Fruit fly (Drosophila melanogaster): ENCODE data around the gene CG5149.
A peak's percentile ranks its signal among the peaks of the same experiment; 100 is the strongest.

Gene CG5149

DNA sequence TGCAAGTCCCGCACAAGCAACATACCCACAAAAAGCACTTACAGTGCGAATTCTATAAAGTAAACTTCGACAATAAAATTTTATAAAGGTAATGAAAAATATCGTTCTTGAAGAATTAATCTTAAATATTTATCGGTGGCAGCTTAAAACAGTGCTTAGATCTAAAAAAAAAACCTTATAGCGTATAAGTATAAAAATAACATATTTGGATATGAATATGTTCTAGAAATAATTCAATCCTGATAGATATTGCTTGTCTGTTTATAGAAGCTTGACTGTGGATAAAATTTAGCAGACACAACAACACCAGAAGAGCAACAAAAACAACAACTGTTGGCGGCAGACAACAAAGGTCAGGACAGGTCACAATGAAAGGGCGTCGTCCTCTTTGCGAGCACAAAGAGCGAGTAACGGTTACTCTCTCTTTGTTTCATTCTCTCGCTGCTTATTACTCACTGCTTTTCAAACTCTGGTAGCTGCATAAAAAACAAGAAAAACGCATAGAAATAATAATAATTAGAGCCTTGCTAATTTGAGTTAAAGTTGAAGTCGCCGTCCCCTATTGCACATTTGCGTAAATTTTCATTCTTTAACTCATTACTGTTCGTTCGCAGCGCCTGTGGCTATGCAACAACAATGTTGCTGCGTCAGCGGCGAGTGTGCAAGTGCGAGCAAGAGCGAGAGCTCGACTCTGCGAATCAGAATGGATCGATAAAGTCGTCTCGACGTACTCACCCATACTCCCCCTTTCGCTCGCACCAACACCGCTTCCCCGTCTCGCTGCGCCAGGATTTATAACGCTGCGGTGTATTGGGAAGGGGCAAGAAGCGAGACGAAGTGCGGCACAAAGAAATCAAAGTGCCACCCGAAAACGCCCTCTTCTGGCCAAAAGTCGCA lies 31.6 kb upstream of the CG5149 start (continued):
- TF ChIP-seq CG13624 (GFP tag; optimal IDR thresholded peaks at IDR 0.05) (no peak), CG15696 (tag; optimal IDR thresholded peaks at IDR 0.05) (no peak), odd (GFP tag; optimal IDR thresholded peaks at IDR 0.05) (no peak), CG17186 (GFP tag; optimal IDR thresholded peaks at IDR 0.05) (no peak), Deaf1 (tag; optimal IDR thresholded peaks at IDR 0.05) (no peak), CG16779 (GFP tag; IDR thresholded peaks at IDR 0.05) (no peak), CG32767 (GFP tag; IDR thresholded peaks at IDR 0.05) (no peak), Hr3 (GFP tag; optimal IDR thresholded peaks at IDR 0.05) (no peak), Hmr (GFP tag; optimal IDR thresholded peaks at IDR 0.05) (peak; percentile 35), CG7963 (GFP tag; IDR thresholded peaks at IDR 0.05; ENCODE audit: partially characterized antibody) (no peak), CG9609 (GFP tag; optimal IDR thresholded peaks at IDR 0.05) (no peak), zen (tag; optimal IDR thresholded peaks at IDR 0.05) (no peak), eyg (GFP tag; optimal IDR thresholded peaks at IDR 0.05) (no peak), ssp (GFP tag; IDR thresholded peaks at IDR 0.05) (no peak), nerfin-1 (tag; optimal IDR thresholded peaks at IDR 0.05) (no peak), CG6854 (GFP tag; optimal IDR thresholded peaks at IDR 0.05) (no peak), CG18011 (GFP tag; optimal IDR thresholded peaks at IDR 0.05) (no peak), CG17328 (GFP tag; IDR thresholded peaks at IDR 0.05) (0 out of 2 replicates have a peak, but pooled peaks have one; percentile 4), jumu (GFP tag; optimal IDR thresholded peaks at IDR 0.05) (no peak), CG10267 (tag; optimal IDR thresholded peaks at IDR 0.05) (peak; percentile 0), CG7987 (GFP tag; optimal IDR thresholded peaks at IDR 0.05) (no peak), CG17802 (tag; optimal IDR thresholded peaks at IDR 0.05) (no peak), dmrt11E (tag; optimal IDR thresholded peaks at IDR 0.05) (no peak), CG15479 (GFP tag; optimal IDR thresholded peaks at IDR 0.05) (peak; percentile 50), NFAT (GFP tag; IDR thresholded peaks at IDR 0.05) (no peak), Dll (GFP tag; IDR thresholded peaks at IDR 0.05; ENCODE audit: partially characterized antibody) (no peak), pita (GFP tag; optimal IDR thresholded peaks at IDR 0.05) (no peak), eve (GFP tag; optimal IDR thresholded peaks at IDR 0.05) (no peak), CG14710 (tag; optimal IDR thresholded peaks at IDR 0.05) (no peak), CG10979 (tag; optimal IDR thresholded peaks at IDR 0.05) (no peak), CG8281 (tag; optimal IDR thresholded peaks at IDR 0.05) (no peak), gro (GFP tag; optimal IDR thresholded peaks at IDR 0.05) (no peak), CG9817 (tag; optimal IDR thresholded peaks at IDR 0.05) (no peak), CG1832 (GFP tag; optimal IDR thresholded peaks at IDR 0.05) (peak; percentile 61), CG7556 (GFP tag; optimal IDR thresholded peaks at IDR 0.05) (peak; percentile 48), cad (GFP tag; optimal IDR thresholded peaks at IDR 0.05) (no peak), org-1 (GFP tag; optimal IDR thresholded peaks at IDR 0.05) (no peak), nom (GFP tag; optimal IDR thresholded peaks at IDR 0.05) (peak; percentile 16), CG11696 (GFP tag; IDR thresholded peaks at IDR 0.05) (no peak), kah (GFP tag; optimal IDR thresholded peaks at IDR 0.05) (no peak), sob (GFP tag; IDR thresholded peaks at IDR 0.05) (no peak), bab2 (GFP tag; optimal IDR thresholded peaks at IDR 0.05) (no peak), CG4820 (GFP tag; optimal IDR thresholded peaks at IDR 0.05) (no peak), en (GFP tag; optimal IDR thresholded peaks at IDR 0.05) (no peak), CG16863 (GFP tag; optimal IDR thresholded peaks at IDR 0.05) (no peak), ci (GFP tag; IDR thresholded peaks at IDR 0.05) (0 out of 3 replicates have a peak, but pooled peaks have one; percentile 50), Oaz (GFP tag; IDR thresholded peaks at IDR 0.05) (no peak), CG10431 (GFP tag; optimal IDR thresholded peaks at IDR 0.05) (no peak), kni (GFP tag; optimal IDR thresholded peaks at IDR 0.05) (no peak)

All from whole organism, embryonic.